Worm (Caenorhabditis elegans): Measurements from ENCODE around the gene F59A7.12.

- no peak for TF ChIP-seq ces-1 (GFP tag; optimal IDR thresholded peaks at IDR 0.05)
- TF ChIP-seq elt-1 (tag; optimal IDR thresholded peaks at IDR 0.05; ENCODE audit: borderline replicate concordance, insufficient read depth): no peak
- TF ChIP-seq unc-62 (GFP tag; optimal IDR thresholded peaks at IDR 0.05): no peak
These were observed 684 bp downstream of the F59A7.12 start for ce11 chrV:2030661-2031060.
